Worm (Caenorhabditis elegans): ENCODE results near the gene pgp-7.

The pgp-7 gene

DNA sequence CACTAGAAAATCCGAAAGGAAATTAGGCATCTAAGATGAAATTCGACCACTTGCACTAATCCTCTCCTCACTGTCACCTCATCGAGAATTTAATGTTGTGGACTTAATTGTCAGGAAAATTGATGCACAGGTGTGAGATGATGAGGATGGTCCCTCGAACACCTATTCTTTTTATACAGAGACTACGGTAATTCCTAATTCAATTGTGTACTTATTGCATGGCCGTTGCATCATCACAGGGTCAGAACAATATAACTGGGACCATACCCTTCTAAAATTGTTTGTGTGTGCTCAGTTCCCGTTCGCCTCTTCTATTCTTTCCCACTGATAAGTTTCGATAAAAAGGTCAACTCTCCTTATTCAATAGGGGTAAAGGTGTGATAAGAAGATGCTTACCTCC is 25.9 kb downstream of the pgp-7 start:
- TF ChIP-seq spr-3 (GFP tag; optimal IDR thresholded peaks at IDR 0.05) (no peak), ZK337.2 (GFP tag; IDR thresholded peaks at IDR 0.05) (no peak), nhr-42 (GFP tag; IDR thresholded peaks at IDR 0.05) (no peak), pha-4 (GFP tag; IDR thresholded peaks at IDR 0.05) (no peak), pha-4 (tag; optimal IDR thresholded peaks at IDR 0.05) (no peak), pqm-1 (tag; optimal IDR thresholded peaks at IDR 0.05) (no peak), T26A8.4 (GFP tag; IDR thresholded peaks at IDR 0.05) (no peak), daf-8 (GFP tag; IDR thresholded peaks at IDR 0.05) (no peak), T20F7.1 (GFP tag; optimal IDR thresholded peaks at IDR 0.05) (no peak), jun-1 (tag; optimal IDR thresholded peaks at IDR 0.05) (no peak)

DNA sequence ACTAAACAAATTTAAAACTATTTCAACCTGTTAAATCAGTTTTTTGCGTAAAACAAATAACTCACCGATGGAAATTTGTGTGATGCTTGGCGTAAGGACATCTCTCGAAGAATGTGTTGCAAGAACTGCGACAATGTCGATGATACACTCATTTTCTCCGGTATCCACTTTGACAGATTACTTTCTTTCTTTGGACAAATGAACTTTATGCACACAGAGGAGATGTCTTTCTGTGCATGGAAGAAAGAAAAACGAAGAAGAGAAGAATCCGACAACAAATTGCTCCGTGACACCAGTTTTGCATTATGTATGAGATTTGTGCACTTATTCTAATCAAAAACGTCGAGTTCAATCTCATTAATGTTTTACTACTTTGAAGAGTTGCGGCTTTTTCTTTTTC is 31.5 kb downstream of the pgp-7 start, which contains the start of gene plc-1:
TSS of gene plc-1 (minus strand) at position 101 of the 400 bp plus-strand sequence.
- no peak for TF ChIP-seq zfp-2 (tag; optimal IDR thresholded peaks at IDR 0.05)
- no peak for TF ChIP-seq vab-7 (GFP tag; IDR thresholded peaks at IDR 0.05)
- TF ChIP-seq egl-27 (tag; optimal IDR thresholded peaks at IDR 0.05) = no peak
- no peak for TF ChIP-seq lin-29 (GFP tag; IDR thresholded peaks at IDR 0.05)
- TF ChIP-seq dve-1 (tag; optimal IDR thresholded peaks at IDR 0.05; ENCODE audit: insufficient read depth) = no peak
- TF ChIP-seq unc-39 (tag; optimal IDR thresholded peaks at IDR 0.05) = no peak
- no peak for TF ChIP-seq Y5F2A.4 (GFP tag; optimal IDR thresholded peaks at IDR 0.05)
- no peak for TF ChIP-seq lsy-2 (tag; optimal IDR thresholded peaks at IDR 0.05)
- no peak for TF ChIP-seq F37D6.2 (tag; optimal IDR thresholded peaks at IDR 0.05)
- no peak for TF ChIP-seq fos-1 (tag; optimal IDR thresholded peaks at IDR 0.05)
- TF ChIP-seq zfp-3 (GFP tag; conservative IDR thresholded peaks at IDR 0.05) = no peak
- no peak for TF ChIP-seq pha-4 (GFP tag; IDR thresholded peaks at IDR 0.05)
- no peak for TF ChIP-seq pha-4 (tag; optimal IDR thresholded peaks at IDR 0.05)

DNA sequence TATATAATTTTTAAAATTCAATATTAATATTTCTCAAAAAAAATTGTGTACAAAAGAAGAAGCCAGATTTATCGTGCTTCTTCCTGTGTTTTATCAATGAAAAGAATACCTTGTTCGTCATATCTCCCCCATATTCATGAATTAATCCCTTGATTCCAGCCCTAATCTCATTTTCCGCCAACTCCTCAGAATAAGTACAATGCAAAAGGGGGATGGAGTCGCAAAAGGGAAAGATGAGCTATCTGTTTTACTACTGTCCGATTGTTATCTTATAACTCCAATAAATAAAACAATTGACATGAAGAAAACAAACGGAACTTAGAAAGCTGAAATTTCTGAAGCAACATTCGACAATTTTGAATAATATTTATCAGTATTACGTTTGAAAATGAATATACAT is 32.4 kb downstream of the pgp-7 start:
- TF ChIP-seq F10B5.3 (tag; optimal IDR thresholded peaks at IDR 0.05) = no peak

DNA sequence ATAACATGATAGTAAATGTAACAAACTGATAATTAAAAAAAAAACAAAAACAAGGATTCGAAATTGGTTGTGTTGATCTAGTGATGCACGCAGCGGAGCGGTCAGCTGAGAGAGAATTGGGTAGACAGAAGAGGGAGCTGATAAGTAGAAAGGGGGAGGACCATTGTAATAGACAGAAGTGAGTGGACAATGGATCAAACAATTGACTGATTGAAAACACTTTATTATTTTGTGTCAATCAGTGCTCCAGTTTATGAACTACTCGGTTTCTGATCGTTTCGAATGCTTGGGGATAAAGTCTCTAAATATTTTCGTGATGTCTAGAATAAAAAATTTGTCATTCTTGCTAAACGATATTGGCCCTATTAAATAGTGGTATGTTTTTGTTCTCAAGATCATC is 35.5 kb downstream of the pgp-7 start:
- TF ChIP-seq pqm-1 (tag; optimal IDR thresholded peaks at IDR 0.05) (no peak), ztf-7 (tag; optimal IDR thresholded peaks at IDR 0.05) (no peak), lin-39 (tag; optimal IDR thresholded peaks at IDR 0.05) (no peak), fos-1 (tag; optimal IDR thresholded peaks at IDR 0.05) (no peak), R02D3.7 (tag; optimal IDR thresholded peaks at IDR 0.05) (no peak), zag-1 (tag; optimal IDR thresholded peaks at IDR 0.05) (no peak), D1046.2 (GFP tag; IDR thresholded peaks at IDR 0.05) (no peak), php-3 (GFP tag; IDR thresholded peaks at IDR 0.05) (no peak), vab-7 (GFP tag; IDR thresholded peaks at IDR 0.05) (no peak), spr-1 (tag; optimal IDR thresholded peaks at IDR 0.05) (no peak), lim-7 (GFP tag; IDR thresholded peaks at IDR 0.05) (no peak), daf-12 (tag; optimal IDR thresholded peaks at IDR 0.05) (no peak), lin-38 (GFP tag; IDR thresholded peaks at IDR 0.05) (no peak), hlh-30 (tag; optimal IDR thresholded peaks at IDR 0.05; ENCODE audit: insufficient read depth) (no peak)

DNA sequence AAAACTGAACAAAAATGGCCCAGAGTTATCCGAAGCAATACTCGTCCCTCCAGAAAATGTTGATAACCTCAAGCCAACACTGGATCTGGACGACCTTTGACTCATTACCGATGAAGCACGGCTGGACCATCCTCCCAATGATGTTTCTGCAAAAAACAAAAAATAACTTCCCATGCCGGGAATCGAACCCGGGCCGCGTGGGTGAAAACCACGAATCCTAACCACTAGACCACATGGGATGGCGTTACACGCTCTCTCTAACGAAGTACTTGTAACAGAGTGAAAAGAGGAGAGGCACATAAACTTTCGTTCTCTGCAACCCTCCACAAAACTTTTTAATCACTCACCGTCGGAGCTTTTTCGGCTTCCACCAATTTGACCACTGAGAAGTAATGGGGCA is 48.9 kb downstream of the pgp-7 start:
- TF ChIP-seq nhr-237 (tag; optimal IDR thresholded peaks at IDR 0.05) (no peak), Y48G9A.11 (GFP tag; IDR thresholded peaks at IDR 0.05) (peak; percentile 73), ztf-11 (tag; optimal IDR thresholded peaks at IDR 0.05) (no peak), ztf-7 (tag; optimal IDR thresholded peaks at IDR 0.05) (no peak), lim-7 (GFP tag; IDR thresholded peaks at IDR 0.05) (peak; percentile 90), T20F7.1 (GFP tag; optimal IDR thresholded peaks at IDR 0.05) (no peak), gei-8 (GFP tag; optimal IDR thresholded peaks at IDR 0.05) (no peak), unc-62 (GFP tag; optimal IDR thresholded peaks at IDR 0.05 in 1 of 2) (peak in 1 of 2 experiments; percentile 65), unc-62 (tag; optimal IDR thresholded peaks at IDR 0.05) (no peak), Y105C5A.15 (GFP tag; IDR thresholded peaks at IDR 0.05) (no peak), cey-2 (tag; optimal IDR thresholded peaks at IDR 0.05; ENCODE audit: borderline replicate concordance, insufficient read depth) (no peak), Y75B8A.6 (GFP tag; IDR thresholded peaks at IDR 0.05) (0 out of 2 replicates have a peak, but pooled peaks have one; percentile 53), nhr-41 (GFP tag; IDR thresholded peaks at IDR 0.05) (0 out of 2 replicates have a peak, but pooled peaks have one; percentile 58), nhr-11 (tag; optimal IDR thresholded peaks at IDR 0.05) (no peak), hmg-1.1 (GFP tag; IDR thresholded peaks at IDR 0.05) (peak; percentile 89), F26F4.8 (GFP tag; conservative IDR thresholded peaks at IDR 0.05) (peak; percentile 77), pqm-1 (tag; optimal IDR thresholded peaks at IDR 0.05) (no peak), R02D3.7 (tag; optimal IDR thresholded peaks at IDR 0.05) (no peak)

Data from whole organism, L4 larva.